Fruit fly (Drosophila melanogaster): ENCODE measurements around the gene CG9427.

The CG9427 gene

dm6 chr3R:9577382-9578137 lies 49.2 kb downstream of the CG9427 start, which contains the start of the genes Kap-alpha3 and Son (continued):
- peak; percentile 86 for TF ChIP-seq CG7556 (GFP tag; optimal IDR thresholded peaks at IDR 0.05)
- peak; percentile 69; the same call in 1 of the 2 replicates for TF ChIP-seq toy (GFP tag; IDR thresholded peaks at IDR 0.05)
- peak; percentile 98 for TF ChIP-seq kni (GFP tag; optimal IDR thresholded peaks at IDR 0.05)
- peak; percentile 78 for TF ChIP-seq Nf-YB (GFP tag; optimal IDR thresholded peaks at IDR 0.05)
- TF ChIP-seq CG3281 (GFP tag; optimal IDR thresholded peaks at IDR 0.05) = peak; percentile 94
- peak; percentile 87 for TF ChIP-seq CG4282 (GFP tag; optimal IDR thresholded peaks at IDR 0.05)
- peak; percentile 86 for TF ChIP-seq tup (GFP tag; optimal IDR thresholded peaks at IDR 0.05)
- peak; percentile 66 for TF ChIP-seq CG17612 (GFP tag; IDR thresholded peaks at IDR 0.05)
- TF ChIP-seq Atf-2 (GFP tag; optimal IDR thresholded peaks at IDR 0.05) = peak; percentile 90
- peak; percentile 41 for TF ChIP-seq Dp (GFP tag; optimal IDR thresholded peaks at IDR 0.05)
- TF ChIP-seq CG17361 (GFP tag; IDR thresholded peaks at IDR 0.05) = peak; percentile 97
- peak; percentile 96 for TF ChIP-seq MTF-1 (GFP tag; optimal IDR thresholded peaks at IDR 0.05; ENCODE audit: borderline replicate concordance)
- peak; percentile 90 for TF ChIP-seq CG10147 (GFP tag; optimal IDR thresholded peaks at IDR 0.05)
- peak; percentile 96 for TF ChIP-seq lab (GFP tag; optimal IDR thresholded peaks at IDR 0.05)
- TF ChIP-seq CG7839 (tag; optimal IDR thresholded peaks at IDR 0.05) = peak; percentile 89
- peak; percentile 82 for TF ChIP-seq CG34224 (GFP tag; IDR thresholded peaks at IDR 0.05; ENCODE audit: partially characterized antibody)
- TF ChIP-seq CG13123 (GFP tag; optimal IDR thresholded peaks at IDR 0.05) = peak; percentile 100
- peak; percentile 94 for TF ChIP-seq Dll (GFP tag; IDR thresholded peaks at IDR 0.05; ENCODE audit: partially characterized antibody)
- TF ChIP-seq E2f2 (GFP tag; IDR thresholded peaks at IDR 0.05) = peak; percentile 72
- TF ChIP-seq so (GFP tag; IDR thresholded peaks at IDR 0.05) = peak; percentile 72; the same call in 2 of the 3 replicates
- peak; percentile 85 for TF ChIP-seq scrt (GFP tag; optimal IDR thresholded peaks at IDR 0.05)
- peak; percentile 81 for TF ChIP-seq D19B (GFP tag; optimal IDR thresholded peaks at IDR 0.05)
- TF ChIP-seq CkIIα-i1 (GFP tag; IDR thresholded peaks at IDR 0.05) = no peak
- peak; percentile 93 for TF ChIP-seq Hey (tag; optimal IDR thresholded peaks at IDR 0.05)
- TF ChIP-seq Myb (GFP tag; optimal IDR thresholded peaks at IDR 0.05) = peak; percentile 83
- TF ChIP-seq crc (GFP tag; optimal IDR thresholded peaks at IDR 0.05) = peak; percentile 86
- peak; percentile 80 for TF ChIP-seq Sox102F (GFP tag; optimal IDR thresholded peaks at IDR 0.05)
- TF ChIP-seq Dek (tag; optimal IDR thresholded peaks at IDR 0.05) = peak; percentile 87
- TF ChIP-seq Fer2 (tag; optimal IDR thresholded peaks at IDR 0.05) = peak; percentile 92
- TF ChIP-seq CG9932 (GFP tag; IDR thresholded peaks at IDR 0.05) = peak; percentile 93
- peak; percentile 87 for TF ChIP-seq disco-r (GFP tag; optimal IDR thresholded peaks at IDR 0.05)
- peak; percentile 82 for TF ChIP-seq ftz-f1 (GFP tag; optimal IDR thresholded peaks at IDR 0.05)
- peak; percentile 97 for TF ChIP-seq CG6765 (GFP tag; optimal IDR thresholded peaks at IDR 0.05)
- TF ChIP-seq CG33213 (GFP tag; optimal IDR thresholded peaks at IDR 0.05) = peak; percentile 96
- peak; percentile 88 for TF ChIP-seq lmd (GFP tag; IDR thresholded peaks at IDR 0.05)
- TF ChIP-seq B-H1 (GFP tag; IDR thresholded peaks at IDR 0.05) = peak; percentile 74
- peak; percentile 88 for TF ChIP-seq NC2α (GFP tag; optimal IDR thresholded peaks at IDR 0.05)
- TF ChIP-seq NC2β (GFP tag; optimal IDR thresholded peaks at IDR 0.05) = peak; percentile 97
- TF ChIP-seq Hmr (GFP tag; optimal IDR thresholded peaks at IDR 0.05) = peak; percentile 96
- TF ChIP-seq CG3163 (GFP tag; optimal IDR thresholded peaks at IDR 0.05) = peak; percentile 81
- TF ChIP-seq unc-4 (GFP tag; IDR thresholded peaks at IDR 0.05; ENCODE audit: partially characterized antibody) = peak; percentile 85
- TF ChIP-seq ATbp (GFP tag; optimal IDR thresholded peaks at IDR 0.05) = peak; percentile 88
- TF ChIP-seq CG8281 (tag; optimal IDR thresholded peaks at IDR 0.05) = peak; percentile 80
- peak; percentile 84 for TF ChIP-seq HmgD (GFP tag; optimal IDR thresholded peaks at IDR 0.05)
- peak; percentile 92 for TF ChIP-seq CG10431 (GFP tag; optimal IDR thresholded peaks at IDR 0.05)
- peak; percentile 98 for TF ChIP-seq CG34376 (GFP tag; optimal IDR thresholded peaks at IDR 0.05)
- TF ChIP-seq CG4360 (GFP tag; IDR thresholded peaks at IDR 0.05) = no peak
- TF ChIP-seq Optix (GFP tag; IDR thresholded peaks at IDR 0.05) = peak; percentile 86
- peak; percentile 82 for TF ChIP-seq CG4730 (GFP tag; IDR thresholded peaks at IDR 0.05)

All from whole organism, embryonic.